Fruit fly (Drosophila melanogaster): Measurements from ENCODE around the gene CG31917.

CG31917 gene

DNA sequence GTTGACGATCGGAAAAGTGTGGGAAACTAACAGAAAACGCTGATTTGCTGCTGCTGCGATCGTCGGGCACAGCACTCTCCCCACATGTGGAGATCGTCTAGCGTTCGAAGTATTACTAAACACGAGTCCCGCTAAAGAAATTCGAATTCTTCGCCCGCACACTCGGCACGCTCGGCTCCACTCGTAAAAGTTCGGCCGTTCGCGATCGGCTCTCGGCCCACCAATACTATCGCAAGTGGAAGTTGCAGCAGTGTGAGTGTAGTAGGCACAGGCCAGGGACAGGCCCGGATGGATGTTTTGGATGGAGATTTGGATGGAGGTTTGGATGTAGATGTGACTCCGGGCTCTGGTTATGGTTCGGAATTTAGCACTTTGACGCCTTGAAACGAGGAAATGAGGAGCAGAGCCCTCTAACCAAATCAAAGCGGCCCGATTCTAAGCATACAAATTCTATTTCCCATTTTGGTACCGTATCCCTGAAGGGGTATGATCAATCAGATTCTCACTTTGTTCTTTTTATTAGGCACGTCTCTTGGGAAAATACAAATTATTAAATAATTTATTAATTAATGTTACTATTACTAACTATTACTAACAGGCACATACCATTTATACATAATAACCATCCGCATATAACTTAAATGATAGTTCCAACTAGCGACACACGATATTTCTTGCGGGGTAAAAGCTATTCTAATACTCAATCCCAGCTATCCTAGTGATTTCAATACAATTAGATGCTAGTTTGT, 16.9 kb upstream of the CG31917 start (continued):
- TF ChIP-seq CG11504 (tag; optimal IDR thresholded peaks at IDR 0.05) (peak; percentile 11), Trl (optimal IDR thresholded peaks at IDR 0.05) (no peak), Trl (GFP tag; optimal IDR thresholded peaks at IDR 0.05) (no peak), CG15696 (tag; optimal IDR thresholded peaks at IDR 0.05) (no peak)

DNA sequence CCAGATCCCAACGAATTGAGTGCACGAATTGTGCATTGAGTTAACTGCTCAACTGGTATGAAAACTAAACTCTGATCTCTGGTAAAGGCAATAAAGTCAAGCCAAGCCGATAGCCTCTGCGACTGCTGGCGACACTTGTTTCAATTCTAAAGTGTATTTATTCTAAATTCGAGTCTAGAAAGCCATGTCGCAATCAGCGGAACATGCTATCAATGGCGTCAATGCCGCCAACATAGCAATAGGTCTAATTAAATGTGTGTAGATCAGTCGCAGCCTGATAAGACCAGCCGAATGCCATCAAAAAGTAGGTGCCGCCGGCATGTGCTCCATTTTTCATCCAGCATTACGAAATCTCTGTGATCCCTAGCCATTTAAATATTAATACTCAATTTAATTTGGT, 14.9 kb upstream of the CG31917 start:
- TF ChIP-seq Pdp1 (GFP tag; optimal IDR thresholded peaks at IDR 0.05) (peak in 1 of 2 experiments; percentile 27), CG2889 (GFP tag; IDR thresholded peaks at IDR 0.05) (no peak), cwo (GFP tag; optimal IDR thresholded peaks at IDR 0.05) (peak; percentile 34), sd (tag; optimal IDR thresholded peaks at IDR 0.05) (no peak), dimm (GFP tag; IDR thresholded peaks at IDR 0.05) (no peak), CG34376 (GFP tag; optimal IDR thresholded peaks at IDR 0.05) (peak; percentile 82), stc (GFP tag; IDR thresholded peaks at IDR 0.05) (no peak), CG8478 (optimal IDR thresholded peaks at IDR 0.05) (no peak), Hmx (GFP tag; optimal IDR thresholded peaks at IDR 0.05) (no peak), Chrac-16 (GFP tag; optimal IDR thresholded peaks at IDR 0.05) (no peak), ttk (GFP tag; IDR thresholded peaks at IDR 0.05) (no peak), chinmo (GFP tag; IDR thresholded peaks at IDR 0.05; ENCODE audit: partially characterized antibody) (0 out of 4 replicates have a peak, but pooled peaks have one; percentile 16), ewg (GFP tag; optimal IDR thresholded peaks at IDR 0.05) (no peak), sug (tag; optimal IDR thresholded peaks at IDR 0.05) (peak; percentile 50), Ets65A (GFP tag) (peak; percentile 8)

DNA sequence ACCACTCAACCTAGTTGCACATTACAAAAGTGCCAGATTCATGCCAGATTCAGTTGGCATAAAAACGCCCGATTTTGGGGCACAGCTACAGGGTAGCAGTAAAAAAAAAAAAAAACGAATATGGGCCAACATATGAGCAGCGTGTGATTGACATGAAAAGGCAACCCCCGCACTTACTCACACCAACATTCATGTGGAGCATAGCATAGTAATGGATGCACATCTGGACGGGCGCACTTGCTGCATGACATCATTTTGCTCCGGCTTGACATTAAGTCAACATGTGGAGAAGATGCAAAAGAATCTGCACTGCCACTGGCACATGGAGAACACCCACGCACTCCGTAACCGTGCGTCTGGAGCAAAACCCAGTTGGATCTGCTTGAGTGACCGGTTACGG, 12.0 kb upstream of the CG31917 start:
- no peak for TF ChIP-seq Fer1 (GFP tag; optimal IDR thresholded peaks at IDR 0.05)
- TF ChIP-seq Ets65A (GFP tag): peak; percentile 88
- TF ChIP-seq twi (tag; optimal IDR thresholded peaks at IDR 0.05): peak; percentile 79

DNA sequence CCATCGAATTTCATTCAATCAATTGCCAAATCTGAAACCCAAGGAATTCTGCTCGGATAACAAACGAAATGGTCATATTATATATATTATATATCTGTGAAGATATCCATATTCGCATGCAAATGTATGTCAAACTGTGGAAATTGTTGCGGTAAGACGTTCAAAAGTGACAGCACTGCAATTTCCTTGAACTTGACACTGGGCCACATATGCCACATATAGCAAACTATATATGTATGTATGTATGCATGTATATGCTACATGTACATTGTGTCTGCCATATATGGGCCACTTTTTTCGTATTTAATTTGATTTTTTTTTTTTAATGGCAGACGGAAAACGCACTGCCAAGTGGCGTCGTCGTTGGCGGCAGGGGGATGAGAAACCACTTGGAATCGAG, 9.8 kb upstream of the CG31917 start:
- TF ChIP-seq Hr3 (GFP tag; optimal IDR thresholded peaks at IDR 0.05) (no peak), sens (GFP tag) (peak; percentile 10)

DNA sequence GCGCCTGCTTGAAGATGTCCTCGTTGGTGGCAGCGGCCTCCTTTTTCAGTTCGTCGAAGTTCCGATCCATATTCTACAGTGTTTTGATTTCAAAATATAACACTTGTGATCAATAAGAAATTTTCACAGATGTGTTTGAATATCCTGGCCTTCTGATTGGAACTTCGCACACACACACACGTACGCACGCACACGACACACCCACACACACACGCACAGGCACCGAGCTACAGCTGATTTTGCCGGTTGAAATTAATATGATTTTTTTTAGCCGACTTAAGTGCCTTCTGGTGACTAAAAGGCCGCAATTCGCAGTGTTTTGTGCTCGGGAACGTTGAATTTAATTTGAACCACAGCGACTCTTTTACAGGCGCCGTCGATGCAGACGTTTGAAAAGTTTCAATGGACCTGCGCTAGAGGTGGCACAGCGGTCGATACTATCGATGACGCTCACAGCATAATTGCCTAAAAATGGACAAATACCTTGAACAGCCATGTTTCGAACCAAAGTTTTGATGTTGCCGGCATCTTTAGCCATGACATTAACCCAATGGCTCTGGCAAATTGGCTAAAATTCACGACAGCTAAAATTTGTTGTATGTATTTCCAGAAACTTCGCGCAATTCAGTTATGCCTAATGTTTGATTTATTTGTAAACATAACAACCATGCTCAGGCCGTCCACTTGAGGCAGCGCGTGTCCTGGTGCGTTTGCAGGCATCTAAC, 1.2 kb downstream of the CG31917 start, which contains the start of gene Rtnl1:
Rtnl1 (minus strand) TSS at position 415 of the 725 bp plus-strand sequence.
- no peak for TF ChIP-seq ken (GFP tag; IDR thresholded peaks at IDR 0.05)
- TF ChIP-seq ato (GFP tag; IDR thresholded peaks at IDR 0.05; ENCODE audit: partially characterized antibody): peak; percentile 67
- no peak for TF ChIP-seq exex (tag; optimal IDR thresholded peaks at IDR 0.05)
- TF ChIP-seq Stat92E (GFP tag; optimal IDR thresholded peaks at IDR 0.05): no peak
- no peak for TF ChIP-seq dati (GFP tag; IDR thresholded peaks at IDR 0.05)
- no peak for TF ChIP-seq Kr (GFP tag; optimal IDR thresholded peaks at IDR 0.05)
- TF ChIP-seq rib (GFP tag; IDR thresholded peaks at IDR 0.05): no peak
- no peak for TF ChIP-seq Nf-YA (GFP tag; IDR thresholded peaks at IDR 0.05)
- TF ChIP-seq CG30020 (tag; optimal IDR thresholded peaks at IDR 0.05): peak; percentile 22
- peak; percentile 88 for TF ChIP-seq sd (tag; optimal IDR thresholded peaks at IDR 0.05)
- TF ChIP-seq cg (GFP tag; optimal IDR thresholded peaks at IDR 0.05): peak; percentile 95
- no peak for TF ChIP-seq fru (optimal IDR thresholded peaks at IDR 0.05)
- no peak for TF ChIP-seq Taf1 (GFP tag; IDR thresholded peaks at IDR 0.05)
- TF ChIP-seq CG3407 (GFP tag; optimal IDR thresholded peaks at IDR 0.05): no peak
- no peak for TF ChIP-seq vfl (GFP tag; optimal IDR thresholded peaks at IDR 0.05)
- TF ChIP-seq en (GFP tag; optimal IDR thresholded peaks at IDR 0.05): no peak
- TF ChIP-seq fu2 (GFP tag; optimal IDR thresholded peaks at IDR 0.05): no peak
- TF ChIP-seq so (GFP tag; IDR thresholded peaks at IDR 0.05): no peak
- TF ChIP-seq NK7.1 (GFP tag; optimal IDR thresholded peaks at IDR 0.05): no peak
- TF ChIP-seq oc (tag; optimal IDR thresholded peaks at IDR 0.05): no peak
- TF ChIP-seq CG13123 (GFP tag; optimal IDR thresholded peaks at IDR 0.05): no peak
- no peak for TF ChIP-seq Six4 (GFP tag; optimal IDR thresholded peaks at IDR 0.05)
- no peak for TF ChIP-seq C15 (GFP tag; IDR thresholded peaks at IDR 0.05)

Measured in whole organism, embryonic.